Worm (Caenorhabditis elegans): ENCODE data around the gene osm-6.

DNA sequence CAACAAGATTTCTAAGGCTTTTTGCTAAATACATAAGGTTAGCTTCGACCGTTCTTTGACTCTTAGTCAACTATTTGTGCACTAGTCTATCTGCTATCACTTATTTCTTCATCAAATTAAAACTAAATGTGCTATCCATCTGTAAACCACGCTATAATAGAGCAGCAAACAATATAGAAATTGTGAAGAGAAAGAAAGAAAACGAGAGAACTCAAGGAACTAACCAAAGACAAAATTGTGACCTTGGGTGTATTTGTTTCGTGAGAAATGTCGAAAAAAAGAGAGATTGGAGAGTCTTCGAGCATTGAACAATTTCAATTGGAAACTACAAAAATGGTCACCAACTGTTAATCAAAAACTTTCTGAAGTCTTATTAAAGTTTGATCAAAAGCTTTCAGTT lies 42.2 kb downstream of the osm-6 start:
- TF ChIP-seq blmp-1 (tag; optimal IDR thresholded peaks at IDR 0.05; ENCODE audit: insufficient read depth): no peak
- no peak for TF ChIP-seq lin-39 (tag; optimal IDR thresholded peaks at IDR 0.05)
- no peak for TF ChIP-seq lin-11 (tag; optimal IDR thresholded peaks at IDR 0.05)
- no peak for TF ChIP-seq egl-27 (tag; optimal IDR thresholded peaks at IDR 0.05)
- no peak for TF ChIP-seq unc-62 (GFP tag; optimal IDR thresholded peaks at IDR 0.05)
- TF ChIP-seq aly-2 (tag; optimal IDR thresholded peaks at IDR 0.05): no peak
- TF ChIP-seq gmeb-1 (tag; optimal IDR thresholded peaks at IDR 0.05): no peak
- TF ChIP-seq unc-39 (tag; optimal IDR thresholded peaks at IDR 0.05): no peak
- TF ChIP-seq Y55F3AM.14 (GFP tag; optimal IDR thresholded peaks at IDR 0.05): no peak
